Fruit fly (Drosophila melanogaster) whole organism, embryonic: Measurements from ENCODE around the gene Pdhb.
A peak's percentile ranks its signal among the peaks of the same experiment; 100 is the strongest.

Experiments
- Aef1 ChIP-seq: fragments of 200-800 bp; sonication (Bioruptor generic); IDR thresholded peaks from 3 replicates; pipeline ENCODE4 v1.3.6; 2022; ENCODE audit warnings: missing biosample characterization, missing genetic modification characterization
- Atf-2 ChIP-seq: fragments of 200-800 bp; sonication (Bioruptor generic); optimal IDR thresholded peaks from 2 replicates; lab custom pipeline; 2016; ENCODE audit warnings: missing biosample characterization, missing genetic modification characterization
- CG10431 ChIP-seq: fragments of 200-800 bp; sonication (Bioruptor generic); optimal IDR thresholded peaks from 3 replicates; lab custom pipeline; 2018; ENCODE audit warnings: missing biosample characterization, mild to moderate bottlenecking, missing genetic modification characterization
- CG11085 ChIP-seq: fragments of 200-800 bp; sonication (Bioruptor generic); IDR thresholded peaks from 2 replicates; pipeline ENCODE4 v1.3.6; 2022; ENCODE audit warnings: missing biosample characterization, missing genetic modification characterization
- CG12236 ChIP-seq: fragments of 200-800 bp; sonication (Bioruptor generic); optimal IDR thresholded peaks from 2 replicates; lab custom pipeline; 2016; ENCODE audit warnings: missing biosample characterization, missing genetic modification characterization
- CG12659 ChIP-seq: fragments of 200-800 bp; sonication (Bioruptor generic); optimal IDR thresholded peaks from 3 replicates; lab custom pipeline; 2017; ENCODE audit warnings: mild to moderate bottlenecking, missing biosample characterization, missing genetic modification reagents, missing genetic modification characterization
- CG12942 ChIP-seq: fragments of 200-800 bp; sonication (Bioruptor generic); optimal IDR thresholded peaks from 3 replicates; lab custom pipeline; 2016; ENCODE audit warnings: missing biosample characterization, missing genetic modification characterization
- CG13775 ChIP-seq: fragments of 200-800 bp; sonication (Bioruptor generic); optimal IDR thresholded peaks from 3 replicates; lab custom pipeline; 2017; ENCODE audit warnings: missing biosample characterization, mild to moderate bottlenecking, missing genetic modification characterization
- CG14710 ChIP-seq: fragments of 200-800 bp; sonication (Bioruptor generic); optimal IDR thresholded peaks from 3 replicates; lab custom pipeline; 2019; ENCODE audit warnings: missing biosample characterization, mild to moderate bottlenecking, missing genetic modification characterization, moderate library complexity
- CG16779 ChIP-seq: fragments of 200-800 bp; sonication (Bioruptor generic); IDR thresholded peaks from 2 replicates; pipeline ENCODE4 v1.3.6; 2022; ENCODE audit warnings: missing biosample characterization, missing genetic modification characterization
- CG16863 ChIP-seq: fragments of 200-800 bp; sonication (Bioruptor generic); optimal IDR thresholded peaks from 3 replicates; lab custom pipeline; 2016; ENCODE audit warnings: missing biosample characterization, missing genetic modification characterization
- CG30403 ChIP-seq: fragments of 200-800 bp; sonication (Bioruptor generic); optimal IDR thresholded peaks from 3 replicates; lab custom pipeline; 2016; ENCODE audit warnings: missing biosample characterization, missing genetic modification characterization
- CG30431 ChIP-seq: fragments of 200-800 bp; sonication (Bioruptor generic); optimal IDR thresholded peaks from 2 replicates; lab custom pipeline; 2017; ENCODE audit warnings: missing biosample characterization, missing genetic modification characterization
- CG4404 ChIP-seq: fragments of 200-800 bp; sonication (Bioruptor generic); IDR thresholded peaks from 2 replicates; pipeline ENCODE4 v1.3.6; 2022; ENCODE audit warnings: missing biosample characterization, missing genetic modification characterization
- CG5180 ChIP-seq: fragments of 200-800 bp; sonication (Bioruptor generic); optimal IDR thresholded peaks from 3 replicates; lab custom pipeline; 2017; ENCODE audit warnings: missing biosample characterization, missing genetic modification characterization, mild to moderate bottlenecking, moderate library complexity, missing genetic modification reagents
- CG5953 ChIP-seq: fragments of 200-800 bp; sonication (Bioruptor generic); IDR thresholded peaks from 2 replicates; pipeline ENCODE4 v1.3.6; 2022; ENCODE audit warnings: missing biosample characterization, missing genetic modification characterization
- CG7928 ChIP-seq: fragments of 200-800 bp; sonication (Bioruptor generic); optimal IDR thresholded peaks from 2 replicates; lab custom pipeline; 2017; ENCODE audit warnings: missing biosample characterization, mild to moderate bottlenecking, missing genetic modification characterization
- CG7987 ChIP-seq: fragments of 200-800 bp; sonication (Bioruptor generic); optimal IDR thresholded peaks from 2 replicates; lab custom pipeline; 2018; ENCODE audit warnings: missing biosample characterization, mild to moderate bottlenecking, missing genetic modification characterization, moderate library complexity
- CG8290 ChIP-seq, 3 experiments: fragments of 200-800 bp; sonication (Bioruptor generic); optimal IDR thresholded peaks; 2 replicates each; lab custom pipeline; 2016 to 2019; ENCODE audit warnings: missing biosample characterization in 3 of 3, missing genetic modification characterization in 3 of 3, mild to moderate bottlenecking in 2 of 3, moderate library complexity in 1 of 3
- CTCF ChIP-seq: fragments of 200-800 bp; sonication (Bioruptor generic); optimal IDR thresholded peaks from 2 replicates; lab custom pipeline; 2017; ENCODE audit warnings: missing biosample characterization, mild to moderate bottlenecking, missing genetic modification characterization, moderate library complexity
- D19A ChIP-seq: fragments of 200-800 bp; optimal IDR thresholded peaks from 3 replicates; lab custom pipeline; 2019; ENCODE audit warnings: missing biosample characterization, mild to moderate bottlenecking, missing genetic modification characterization, moderate library complexity
- Dip3 ChIP-seq: fragments of 200-800 bp; sonication (Bioruptor generic); optimal IDR thresholded peaks from 3 replicates; lab custom pipeline; 2016; ENCODE audit warnings: missing biosample characterization, missing genetic modification characterization
- Doc2 ChIP-seq: fragments of 200-800 bp; sonication (Bioruptor generic); IDR thresholded peaks from 2 replicates; pipeline ENCODE4 v1.3.6; 2022; ENCODE audit warnings: missing biosample characterization, missing genetic modification characterization
- ERR ChIP-seq: fragments of 200-800 bp; sonication (Bioruptor generic); optimal IDR thresholded peaks from 2 replicates; lab custom pipeline; 2016; ENCODE audit warnings: missing biosample characterization, missing genetic modification characterization
- Gsc ChIP-seq: fragments of 200-800 bp; sonication (Bioruptor generic); IDR thresholded peaks from 2 replicates; pipeline ENCODE4 v1.3.6; 2022; ENCODE audit warnings: missing biosample characterization, missing genetic modification characterization
- Hey ChIP-seq: fragments of 200-800 bp; sonication (Bioruptor generic); optimal IDR thresholded peaks from 3 replicates; lab custom pipeline; 2018; ENCODE audit warnings: missing biosample characterization, mild to moderate bottlenecking, missing genetic modification characterization
- HmgZ ChIP-seq: fragments of 200-800 bp; sonication (Bioruptor generic); optimal IDR thresholded peaks from 2 replicates; lab custom pipeline; 2018; ENCODE audit warnings: missing biosample characterization, mild to moderate bottlenecking, missing genetic modification characterization
- Mad ChIP-seq: fragments of 200-800 bp; sonication (Bioruptor generic); optimal IDR thresholded peaks from 2 replicates; lab custom pipeline; 2016; ENCODE audit warnings: missing biosample characterization, missing genetic modification characterization
- Meics ChIP-seq: fragments of 200-800 bp; sonication (Bioruptor generic); optimal IDR thresholded peaks from 2 replicates; lab custom pipeline; 2017; ENCODE audit warnings: missing biosample characterization, mild to moderate bottlenecking, missing genetic modification characterization
- Optix ChIP-seq: fragments of 200-800 bp; sonication (Bioruptor generic); IDR thresholded peaks from 3 replicates; pipeline ENCODE4 v1.3.6; 2022; ENCODE audit warnings: missing biosample characterization, missing genetic modification characterization
- Pdp1 ChIP-seq, 2 experiments: fragments of 200-800 bp; sonication (Bioruptor generic); optimal IDR thresholded peaks; 3 replicates each; lab custom pipeline; 2016; ENCODE audit warnings: missing biosample characterization in 2 of 2, missing genetic modification characterization in 2 of 2, mild to moderate bottlenecking in 1 of 2, moderate library complexity in 1 of 2
- Sry-δ ChIP-seq: fragments of 200-800 bp; sonication (Bioruptor generic); optimal IDR thresholded peaks from 2 replicates; lab custom pipeline; 2016; ENCODE audit warnings: missing biosample characterization, missing genetic modification characterization
- Vsx1 ChIP-seq: fragments of 200-800 bp; sonication (Bioruptor generic); optimal IDR thresholded peaks from 2 replicates; lab custom pipeline; 2017; ENCODE audit warnings: missing biosample characterization, mild to moderate bottlenecking, missing genetic modification characterization, missing genetic modification reagents
- ash1 ChIP-seq: fragments of 200-800 bp; sonication (Bioruptor generic); optimal IDR thresholded peaks from 2 replicates; lab custom pipeline; 2018; ENCODE audit warnings: missing biosample characterization, mild to moderate bottlenecking, missing genetic modification characterization
- ci ChIP-seq: fragments of 200-800 bp; sonication (Bioruptor generic); IDR thresholded peaks from 3 replicates; pipeline ENCODE4 v1.3.6; 2022; ENCODE audit warnings: missing biosample characterization, missing genetic modification characterization
- dimm ChIP-seq: fragments of 200-800 bp; sonication (Bioruptor generic); IDR thresholded peaks from 2 replicates; pipeline ENCODE4 v1.3.6; 2022; ENCODE audit warnings: missing biosample characterization, missing genetic modification characterization
- en ChIP-seq: fragments of 200-800 bp; sonication (Bioruptor generic); optimal IDR thresholded peaks from 2 replicates; lab custom pipeline; 2016; ENCODE audit warnings: missing biosample characterization, missing genetic modification characterization
- ewg ChIP-seq: fragments of 200-800 bp; sonication (Bioruptor generic); optimal IDR thresholded peaks from 3 replicates; lab custom pipeline; 2017; ENCODE audit warnings: mild to moderate bottlenecking, missing biosample characterization, missing genetic modification reagents, missing genetic modification characterization
- lola ChIP-seq, 3 experiments: fragments of >200 bp in 2 of 3; fragments of 200-800 bp in 1 of 3; sonication (Bioruptor generic) in 1 of 3; optimal IDR thresholded peaks; 2 replicates each; lab custom pipeline; 2017 to 2019; ENCODE audit warnings: missing biosample characterization in 3 of 3, missing genetic modification characterization in 3 of 3, mild to moderate bottlenecking in 1 of 3, moderate library complexity in 1 of 3
- luna ChIP-seq: fragments of 200-800 bp; sonication (Bioruptor generic); optimal IDR thresholded peaks from 2 replicates; lab custom pipeline; 2016; ENCODE audit warnings: missing biosample characterization, missing genetic modification characterization
- nmo ChIP-seq: fragments of 200-800 bp; sonication (Bioruptor generic); optimal IDR thresholded peaks from 2 replicates; lab custom pipeline; 2018; ENCODE audit warnings: missing biosample characterization, mild to moderate bottlenecking, missing genetic modification characterization, moderate library complexity
- org-1 ChIP-seq: fragments of 200-800 bp; sonication (Bioruptor generic); optimal IDR thresholded peaks from 2 replicates; lab custom pipeline; 2017; ENCODE audit warnings: missing biosample characterization, missing genetic modification characterization
- phol ChIP-seq: fragments of 200-800 bp; sonication (Bioruptor generic); optimal IDR thresholded peaks from 3 replicates; lab custom pipeline; 2018; ENCODE audit warnings: missing biosample characterization, mild to moderate bottlenecking, missing genetic modification characterization, moderate library complexity
- pnt ChIP-seq: fragments of 200-800 bp; sonication (Bioruptor generic); optimal IDR thresholded peaks from 3 replicates; lab custom pipeline; 2016; ENCODE audit warnings: missing biosample characterization, missing genetic modification characterization
- ranshi ChIP-seq: fragments of 200-800 bp; sonication (Bioruptor generic); IDR thresholded peaks from 2 replicates; pipeline ENCODE4 v1.3.6; 2022; ENCODE audit warnings: missing biosample characterization, missing genetic modification characterization
- shn ChIP-seq: fragments of 200-800 bp; sonication (Bioruptor generic); optimal IDR thresholded peaks from 3 replicates; lab custom pipeline; 2016; ENCODE audit warnings: missing biosample characterization, missing genetic modification characterization
- sim ChIP-seq: fragments of 200-800 bp; sonication (Bioruptor generic); IDR thresholded peaks from 2 replicates; pipeline ENCODE4 v1.3.6; 2022; ENCODE audit warnings: missing biosample characterization, missing genetic modification characterization
- sisA ChIP-seq: fragments of 200-800 bp; sonication (Bioruptor generic); IDR thresholded peaks from 2 replicates; pipeline ENCODE4 v1.3.6; 2022; ENCODE audit warnings: missing biosample characterization, missing genetic modification characterization
- tio ChIP-seq: fragments of 200-800 bp; sonication (Bioruptor generic); optimal IDR thresholded peaks from 2 replicates; lab custom pipeline; 2017; ENCODE audit warnings: missing biosample characterization, missing genetic modification characterization, inconsistent platforms
- yki ChIP-seq: fragments of >200 bp; optimal IDR thresholded peaks from 3 replicates; lab custom pipeline; 2018

The Pdhb gene

dm6 chr3R:29122817-29123611 lies 10.1 kb downstream of the Pdhb start, which contains the start of the genes yem and Ctl2 (continued):
- TF ChIP-seq Meics (peak; percentile 77), CG7928 (GFP tag; lab: Kevin White, UChicago) (peak; percentile 95), Pdp1 (GFP tag; optimal IDR thresholded peaks at IDR 0.05; lab: Kevin White, UChicago) (peak; percentile 84 to 88), CG7987 (GFP tag; lab: Kevin White, UChicago) (peak; percentile 38), Aef1 (GFP tag; lab: Robert Waterston, UW) (peak; percentile 40), Atf-2 (peak; percentile 80), lola (GFP tag; optimal IDR thresholded peaks at IDR 0.05; lab: Kevin White, UChicago) (peak in 1 of 3 experiments; percentile 69), CG12659 (GFP tag; lab: Kevin White, UChicago) (peak; percentile 79), ewg (peak; percentile 61), Gsc (GFP tag; lab: Robert Waterston, UW) (no peak), Optix (GFP tag; lab: Robert Waterston, UW) (no peak), CG5180 (GFP tag; lab: Kevin White, UChicago) (no peak), dimm (GFP tag; lab: Robert Waterston, UW) (no peak), Mad (GFP tag; lab: Kevin White, UChicago) (peak; percentile 67), ranshi (peak; percentile 59; the same call in 1 of the 2 replicates), yki (lab: Kevin White, UChicago) (no peak), Hey (tag; lab: Kevin White, UChicago) (peak; percentile 11), CG13775 (GFP tag; lab: Kevin White, UChicago) (peak; percentile 80), CG30431 (GFP tag; lab: Kevin White, UChicago) (peak; percentile 56), sisA (GFP tag; lab: Robert Waterston, UW) (peak; percentile 71), pnt (GFP tag; lab: Kevin White, UChicago) (peak; percentile 81), CG16779 (peak; percentile 36; the same call in 1 of the 2 replicates), Doc2 (GFP tag; lab: Robert Waterston, UW) (0 out of 2 replicates have a peak, but pooled peaks have one; percentile 29), CG5953 (GFP tag; lab: Robert Waterston, UW) (no peak), Dip3 (peak; percentile 86), Sry-δ (GFP tag; lab: Kevin White, UChicago) (peak; percentile 65), tio (no peak)

- peak; percentile 45 for TF ChIP-seq org-1 (GFP tag; lab: Kevin White, UChicago)
- peak; percentile 77 for TF ChIP-seq CG4404
- TF ChIP-seq ERR (GFP tag; lab: Kevin White, UChicago) = no peak
- peak; percentile 70 for TF ChIP-seq Aef1 (GFP tag; lab: Robert Waterston, UW)
- peak; percentile 69 for TF ChIP-seq CG30403 (GFP tag; lab: Kevin White, UChicago)
- no peak for TF ChIP-seq yki (lab: Kevin White, UChicago)
- TF ChIP-seq CG12942 (GFP tag; lab: Kevin White, UChicago) = peak; percentile 26
- TF ChIP-seq phol = peak; percentile 70
- no peak for TF ChIP-seq ash1 (GFP tag; lab: Kevin White, UChicago)
- TF ChIP-seq sim (GFP tag; lab: Robert Waterston, UW) = no peak
- TF ChIP-seq Vsx1 (GFP tag; lab: Kevin White, UChicago) = no peak
- TF ChIP-seq CTCF (GFP tag; lab: Kevin White, UChicago) = no peak
- TF ChIP-seq CG16863 = peak; percentile 32
- TF ChIP-seq D19A (tag; lab: Kevin White, UChicago) = peak; percentile 44
- TF ChIP-seq CG14710 = peak; percentile 32
- TF ChIP-seq CG10431 (GFP tag; lab: Kevin White, UChicago) = no peak
- TF ChIP-seq nmo (GFP tag; lab: Kevin White, UChicago) = peak; percentile 76
- peak; percentile 18 for TF ChIP-seq en (GFP tag; lab: Kevin White, UChicago)
- peak; percentile 34; the same call in 1 of the 2 replicates for TF ChIP-seq CG11085 (GFP tag; lab: Robert Waterston, UW)
- no peak for TF ChIP-seq HmgZ (tag; lab: Kevin White, UChicago)
- TF ChIP-seq CG8290 (GFP tag; optimal IDR thresholded peaks at IDR 0.05; lab: Kevin White, UChicago) = peak; percentile 25
- peak in 1 of 2 experiments; percentile 84 for TF ChIP-seq CG8290 (tag; optimal IDR thresholded peaks at IDR 0.05; lab: Kevin White, UChicago)
- peak; percentile 78 for TF ChIP-seq pnt (GFP tag; lab: Kevin White, UChicago)
- TF ChIP-seq CG12236 (GFP tag; lab: Kevin White, UChicago) = peak; percentile 3
- peak; percentile 32 for TF ChIP-seq shn
- no peak for TF ChIP-seq luna (GFP tag; lab: Kevin White, UChicago)
- TF ChIP-seq ci = peak; percentile 81
Measured at dm6 chr3R:29124128-29124527, 11.3 kb downstream of the Pdhb start.
